Worm (Caenorhabditis elegans) whole organism, L2 larva: Measurements from ENCODE around the gene nspg-14.
A peak's percentile ranks its signal among the peaks of the same experiment; 100 is the strongest.

ENCODE experiments used
- C34F6.9 ChIP-seq: fragments of 150-350 bp; optimal IDR thresholded peaks from 2 replicates; lab custom pipeline; 2014; ENCODE audit warnings: missing biosample characterization, missing genetic modification characterization
- F13H6.1 ChIP-seq: sonication (generic microtip); optimal IDR thresholded peaks from 2 replicates; lab custom pipeline; 2016; ENCODE audit warnings: missing genetic modification characterization, missing compliant biosample characterization
- R02D3.7 ChIP-seq: fragments of 150-350 bp; optimal IDR thresholded peaks from 2 replicates; lab custom pipeline; 2014; ENCODE audit warnings: missing biosample characterization, missing genetic modification characterization
- Y55F3AM.14 ChIP-seq: fragments of 200-800 bp; sonication (Bioruptor generic); optimal IDR thresholded peaks from 2 replicates; lab custom pipeline; 2018; ENCODE audit warnings: mild to moderate bottlenecking, missing genetic modification characterization, missing compliant biosample characterization
- ZK546.5 ChIP-seq: sonication (generic microtip); optimal IDR thresholded peaks from 2 replicates; lab custom pipeline; 2017; ENCODE audit warnings: missing biosample characterization, missing genetic modification characterization
- alr-1 ChIP-seq: fragments of 150-350 bp; optimal IDR thresholded peaks from 2 replicates; lab custom pipeline; 2014; ENCODE audit warnings: missing biosample characterization, missing genetic modification characterization
- aly-2 ChIP-seq: fragments of 150-350 bp; optimal IDR thresholded peaks from 2 replicates; lab custom pipeline; 2014; ENCODE audit warnings: missing biosample characterization, missing genetic modification characterization
- blmp-1 ChIP-seq: sonication (generic microtip); optimal IDR thresholded peaks from 2 replicates; lab custom pipeline; 2017; ENCODE audit warnings: missing genetic modification characterization, mild to moderate bottlenecking, missing compliant biosample characterization, antibody characterized with exemption, moderate library complexity; ENCODE audit not compliant: insufficient read depth
- ceh-16 ChIP-seq: fragments of 150-350 bp; optimal IDR thresholded peaks from 2 replicates; lab custom pipeline; 2014; ENCODE audit warnings: missing biosample characterization, missing genetic modification characterization
- ceh-82 ChIP-seq: fragments of 150-350 bp; optimal IDR thresholded peaks from 2 replicates; lab custom pipeline; 2014; ENCODE audit warnings: missing biosample characterization, missing genetic modification characterization
- crh-2 ChIP-seq: sonication (generic microtip); optimal IDR thresholded peaks from 2 replicates; lab custom pipeline; 2017; ENCODE audit warnings: missing biosample characterization, missing genetic modification characterization
- dmd-4 ChIP-seq: sonication (generic microtip); optimal IDR thresholded peaks from 2 replicates; lab custom pipeline; 2017; ENCODE audit warnings: missing biosample characterization, missing genetic modification characterization
- egl-27 ChIP-seq: sonication (generic microtip); optimal IDR thresholded peaks from 3 replicates; lab custom pipeline; 2017; ENCODE audit warnings: missing biosample characterization, missing genetic modification reagents, missing genetic modification characterization
- elt-1 ChIP-seq: fragments of 150-350 bp; optimal IDR thresholded peaks from 2 replicates; lab custom pipeline; 2014; ENCODE audit warnings: missing biosample characterization, missing genetic modification characterization
- elt-3 ChIP-seq: sonication (generic microtip); optimal IDR thresholded peaks from 2 replicates; lab custom pipeline; 2017; ENCODE audit warnings: missing biosample characterization, missing genetic modification characterization
- fos-1 ChIP-seq: fragments of 150-350 bp; optimal IDR thresholded peaks from 2 replicates; lab custom pipeline; 2014; ENCODE audit warnings: missing biosample characterization, missing genetic modification characterization
- gmeb-1 ChIP-seq: fragments of 150-350 bp; optimal IDR thresholded peaks from 2 replicates; lab custom pipeline; 2014; ENCODE audit warnings: missing biosample characterization, missing genetic modification characterization
- lin-11 ChIP-seq: fragments of 150-350 bp; sonication (generic microtip); optimal IDR thresholded peaks from 2 replicates; lab custom pipeline; 2014; ENCODE audit warnings: missing biosample characterization, missing genetic modification characterization, inconsistent platforms, mixed read lengths
- lin-39 ChIP-seq: fragments of 150-350 bp; optimal IDR thresholded peaks from 2 replicates; lab custom pipeline; 2014; ENCODE audit warnings: missing biosample characterization, missing genetic modification reagents, missing genetic modification characterization
- mab-5 ChIP-seq: fragments of 150-350 bp; optimal IDR thresholded peaks from 2 replicates; lab custom pipeline; 2014; ENCODE audit warnings: missing biosample characterization, missing genetic modification characterization
- mbf-1 ChIP-seq: sonication (generic microtip); optimal IDR thresholded peaks from 2 replicates; lab custom pipeline; 2017; ENCODE audit warnings: missing biosample characterization, missing genetic modification characterization
- mdl-1 ChIP-seq, 2 experiments: fragments of 150-350 bp in 1 of 2; sonication (generic microtip) in 1 of 2; optimal IDR thresholded peaks; 2 replicates each; lab custom pipeline; 2017; ENCODE audit warnings: missing biosample characterization in 2 of 2, missing genetic modification characterization in 2 of 2
- nhr-12 ChIP-seq: fragments of 150-350 bp; optimal IDR thresholded peaks from 2 replicates; lab custom pipeline; 2014; ENCODE audit warnings: missing biosample characterization, missing genetic modification characterization
- nhr-129 ChIP-seq: fragments of 150-350 bp; optimal IDR thresholded peaks from 2 replicates; lab custom pipeline; 2014; ENCODE audit warnings: missing biosample characterization, missing genetic modification characterization
- nhr-21 ChIP-seq: fragments of 150-350 bp; optimal IDR thresholded peaks from 2 replicates; lab custom pipeline; 2014; ENCODE audit warnings: missing biosample characterization, missing genetic modification characterization
- nhr-23 ChIP-seq: fragments of 150-350 bp; optimal IDR thresholded peaks from 2 replicates; lab custom pipeline; 2014; ENCODE audit warnings: missing biosample characterization, missing genetic modification reagents, missing genetic modification characterization
- nhr-237 ChIP-seq: fragments of 150-350 bp; optimal IDR thresholded peaks from 2 replicates; lab custom pipeline; 2014; ENCODE audit warnings: missing biosample characterization, missing genetic modification characterization
- nhr-25 ChIP-seq: fragments of 150-350 bp; sonication (generic microtip); optimal IDR thresholded peaks from 3 replicates; lab custom pipeline; 2014; ENCODE audit warnings: missing biosample characterization, missing genetic modification characterization
- nhr-6 ChIP-seq: fragments of 150-350 bp; optimal IDR thresholded peaks from 2 replicates; lab custom pipeline; 2014; ENCODE audit warnings: missing biosample characterization, missing genetic modification characterization
- nhr-77 ChIP-seq: fragments of 150-350 bp; optimal IDR thresholded peaks from 2 replicates; lab custom pipeline; 2014; ENCODE audit warnings: missing biosample characterization, missing genetic modification characterization
- peb-1 ChIP-seq: fragments of 150-350 bp; optimal IDR thresholded peaks from 2 replicates; lab custom pipeline; 2014; ENCODE audit warnings: missing biosample characterization, missing genetic modification characterization
- sem-4 ChIP-seq: fragments of 150-350 bp; optimal IDR thresholded peaks from 2 replicates; lab custom pipeline; 2014; ENCODE audit warnings: missing biosample characterization, missing genetic modification reagents, missing genetic modification characterization
- sma-3 ChIP-seq: sonication (generic microtip); optimal IDR thresholded peaks from 2 replicates; lab custom pipeline; 2016; ENCODE audit warnings: missing genetic modification reagents, missing genetic modification characterization, missing compliant biosample characterization
- sma-9 ChIP-seq, 2 experiments: fragments of 150-350 bp in 1 of 2; sonication (generic microtip) in 1 of 2; optimal IDR thresholded peaks; 2 replicates each; lab custom pipeline; 2014 to 2016; ENCODE audit warnings: missing genetic modification characterization in 2 of 2, mild to moderate bottlenecking in 1 of 2, missing biosample characterization in 1 of 2, missing compliant biosample characterization in 1 of 2, missing genetic modification reagents in 1 of 2, moderate library complexity in 1 of 2
- snpc-4 ChIP-seq: fragments of 150-350 bp; optimal IDR thresholded peaks from 2 replicates; lab custom pipeline; 2014; ENCODE audit warnings: missing biosample characterization, missing genetic modification characterization
- unc-55 ChIP-seq: fragments of 150-350 bp; sonication (generic microtip); optimal IDR thresholded peaks from 3 replicates; lab custom pipeline; 2014; ENCODE audit warnings: missing biosample characterization, missing genetic modification reagents, missing genetic modification characterization
- unc-62 ChIP-seq: fragments of 150-350 bp; optimal IDR thresholded peaks from 2 replicates; lab custom pipeline; 2014; ENCODE audit warnings: missing biosample characterization, missing genetic modification reagents, missing genetic modification characterization
- zag-1 ChIP-seq: fragments of 150-350 bp; optimal IDR thresholded peaks from 2 replicates; lab custom pipeline; 2014; ENCODE audit warnings: missing biosample characterization, missing genetic modification characterization
- ztf-1 ChIP-seq: fragments of 200-800 bp; sonication (Bioruptor generic); conservative IDR thresholded peaks from 2 replicates; pipeline ENCODE4 v1.3.6; 2022; ENCODE audit warnings: missing genetic modification characterization, missing compliant biosample characterization
- ztf-11 ChIP-seq: sonication (generic microtip); optimal IDR thresholded peaks from 2 replicates; lab custom pipeline; 2017; ENCODE audit warnings: missing biosample characterization, missing genetic modification characterization

Gene nspg-14

ce11 chrX:5276772-5277171 lies 23.9 kb downstream of the nspg-14 start:
- no peak for TF ChIP-seq gmeb-1 (tag; lab: Kevin White, UChicago)
- no peak for TF ChIP-seq crh-2 (tag; lab: Kevin White, UChicago)
- no peak for TF ChIP-seq Y55F3AM.14 (GFP tag; lab: Kevin White, UChicago)
- TF ChIP-seq mdl-1 (tag; optimal IDR thresholded peaks at IDR 0.05; lab: Kevin White, UChicago), result no peak
- TF ChIP-seq elt-3, result no peak
- TF ChIP-seq mab-5 (tag; lab: Kevin White, UChicago), result no peak
- no peak for TF ChIP-seq nhr-237 (tag; lab: Kevin White, UChicago)
- TF ChIP-seq nhr-25 (tag; lab: Kevin White, UChicago), result no peak
- no peak for TF ChIP-seq C34F6.9 (tag; lab: Kevin White, UChicago)
- TF ChIP-seq aly-2 (tag; lab: Kevin White, UChicago), result no peak
- no peak for TF ChIP-seq alr-1 (tag; lab: Kevin White, UChicago)
- no peak for TF ChIP-seq F13H6.1 (tag; lab: Kevin White, UChicago)

ce11 chrX:5278249-5278648 lies 25.4 kb downstream of the nspg-14 start:
- TF ChIP-seq lin-39 (no peak), F13H6.1 (tag; lab: Kevin White, UChicago) (no peak), gmeb-1 (tag; lab: Kevin White, UChicago) (no peak), peb-1 (tag; lab: Kevin White, UChicago) (no peak), dmd-4 (tag; lab: Kevin White, UChicago) (no peak), sma-3 (GFP tag; lab: Kevin White, UChicago) (no peak), egl-27 (tag; lab: Kevin White, UChicago) (no peak), R02D3.7 (no peak), unc-55 (GFP tag; lab: Kevin White, UChicago) (no peak), fos-1 (tag; lab: Kevin White, UChicago) (no peak), mab-5 (tag; lab: Kevin White, UChicago) (no peak), snpc-4 (tag; lab: Kevin White, UChicago) (no peak), ztf-1 (GFP tag; lab: Robert Waterston, UW) (no peak)

DNA sequence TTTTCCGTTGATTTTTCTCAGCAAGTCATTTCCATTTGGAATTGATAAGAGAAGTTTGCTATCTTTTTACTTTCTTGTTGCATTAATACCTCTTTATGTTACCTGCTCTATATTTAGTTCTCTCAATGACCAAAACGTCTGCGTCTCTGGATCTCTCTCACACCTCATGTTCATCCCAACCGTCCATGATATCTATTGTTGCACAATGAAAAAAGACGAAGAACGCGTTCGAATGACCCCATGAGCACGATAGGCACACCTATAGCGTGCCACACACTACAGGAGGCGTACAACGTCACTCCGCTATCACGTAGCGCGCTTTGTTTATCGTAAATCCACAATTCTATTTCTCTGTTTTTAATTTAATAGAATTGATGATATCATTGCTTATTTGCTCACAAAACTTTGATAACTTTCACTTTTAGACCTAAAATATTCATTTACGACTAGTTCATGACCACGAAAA lies 26.4 kb downstream of the nspg-14 start, which contains the start of gene Y34B4A.2:
Y34B4A.2 (plus strand) TSS at position 328 of the 466 bp plus-strand sequence.
- no peak for TF ChIP-seq elt-1 (tag; lab: Kevin White, UChicago)
- TF ChIP-seq ZK546.5 (tag; lab: Kevin White, UChicago), result no peak
- peak; percentile 55 for TF ChIP-seq sma-9 (GFP tag; optimal IDR thresholded peaks at IDR 0.05; lab: Kevin White, UChicago)
- no peak for TF ChIP-seq sma-9 (tag; optimal IDR thresholded peaks at IDR 0.05; lab: Kevin White, UChicago)
- no peak for TF ChIP-seq nhr-6 (tag; lab: Kevin White, UChicago)
- no peak for TF ChIP-seq peb-1 (tag; lab: Kevin White, UChicago)
- TF ChIP-seq fos-1 (tag; lab: Kevin White, UChicago), result peak; percentile 37
- no peak for TF ChIP-seq egl-27 (tag; lab: Kevin White, UChicago)
- no peak for TF ChIP-seq sem-4 (tag; lab: Kevin White, UChicago)
- TF ChIP-seq sma-3 (GFP tag; lab: Kevin White, UChicago), result peak; percentile 35
- TF ChIP-seq C34F6.9 (tag; lab: Kevin White, UChicago), result no peak
- no peak for TF ChIP-seq nhr-21 (tag; lab: Kevin White, UChicago)
- TF ChIP-seq nhr-129 (tag; lab: Kevin White, UChicago), result peak; percentile 54
- no peak for TF ChIP-seq nhr-23 (tag; lab: Kevin White, UChicago)
- TF ChIP-seq aly-2 (tag; lab: Kevin White, UChicago), result no peak
- TF ChIP-seq mdl-1 (tag; optimal IDR thresholded peaks at IDR 0.05; lab: Kevin White, UChicago), result no peak
- TF ChIP-seq zag-1, result no peak
- TF ChIP-seq ztf-11, result no peak
- no peak for TF ChIP-seq mab-5 (tag; lab: Kevin White, UChicago)
- TF ChIP-seq nhr-12, result no peak
- no peak for TF ChIP-seq gmeb-1 (tag; lab: Kevin White, UChicago)
- no peak for TF ChIP-seq nhr-77 (tag; lab: Kevin White, UChicago)
- TF ChIP-seq crh-2 (tag; lab: Kevin White, UChicago), result peak; percentile 51
- TF ChIP-seq R02D3.7, result peak; percentile 84
- TF ChIP-seq unc-55 (GFP tag; lab: Kevin White, UChicago), result peak; percentile 37
- no peak for TF ChIP-seq unc-62 (GFP tag; lab: Kevin White, UChicago)
- TF ChIP-seq mbf-1 (tag; lab: Kevin White, UChicago), result no peak
- TF ChIP-seq ceh-82, result no peak
- TF ChIP-seq F13H6.1 (tag; lab: Kevin White, UChicago), result peak; percentile 27
- TF ChIP-seq dmd-4 (tag; lab: Kevin White, UChicago), result no peak
- no peak for TF ChIP-seq lin-11
- TF ChIP-seq ceh-16, result no peak
- TF ChIP-seq Y55F3AM.14 (GFP tag; lab: Kevin White, UChicago), result no peak
- no peak for TF ChIP-seq blmp-1 (tag; lab: Kevin White, UChicago)
